Fruit fly (Drosophila melanogaster): ENCODE measurements around the gene qm.

Gene qm

dm6 chr3L:7360324-7360852, 12.3 kb downstream of the qm start, which contains the start of gene Sec63 (continued):
- TF ChIP-seq Hr39 (GFP tag; optimal IDR thresholded peaks at IDR 0.05) = peak; percentile 39
- TF ChIP-seq CG16779 (tag; optimal IDR thresholded peaks at IDR 0.05) = no peak
- TF ChIP-seq CG6792 (GFP tag; optimal IDR thresholded peaks at IDR 0.05) = peak; percentile 4
- no peak for TF ChIP-seq Ets21C (GFP tag; optimal IDR thresholded peaks at IDR 0.05)
- no peak for TF ChIP-seq fd85E (GFP tag; optimal IDR thresholded peaks at IDR 0.05)
- TF ChIP-seq CG34406 (GFP tag; optimal IDR thresholded peaks at IDR 0.05) = peak; percentile 38
- TF ChIP-seq Eip93F (GFP tag; optimal IDR thresholded peaks at IDR 0.05) = peak; percentile 55
- peak; percentile 17 for TF ChIP-seq CG6808 (GFP tag; optimal IDR thresholded peaks at IDR 0.05)

dm6 chr3L:7361095-7361522, 13.0 kb downstream of the qm start:
- TF ChIP-seq fkh (GFP tag; optimal IDR thresholded peaks at IDR 0.05) = no peak
- no peak for TF ChIP-seq dsx (GFP tag; optimal IDR thresholded peaks at IDR 0.05; ENCODE audit: poor library complexity, severe bottlenecking)
- TF ChIP-seq CG6276 (GFP tag; optimal IDR thresholded peaks at IDR 0.05) = peak; percentile 62
- TF ChIP-seq CG8119 (GFP tag; IDR thresholded peaks at IDR 0.05) = peak; percentile 64; the same call in 2 of the 3 replicates
- TF ChIP-seq CG34406 (GFP tag; optimal IDR thresholded peaks at IDR 0.05) = peak; percentile 5
- TF ChIP-seq Hr39 (GFP tag; optimal IDR thresholded peaks at IDR 0.05) = no peak
- no peak for TF ChIP-seq Ets21C (GFP tag; optimal IDR thresholded peaks at IDR 0.05)
- TF ChIP-seq CG31627 (GFP tag; optimal IDR thresholded peaks at IDR 0.05) = no peak
- TF ChIP-seq Eip78C (GFP tag) = peak; percentile 60
- TF ChIP-seq achi (GFP tag; optimal IDR thresholded peaks at IDR 0.05) = peak; percentile 5
- TF ChIP-seq CG9139 (GFP tag; optimal IDR thresholded peaks at IDR 0.05) = peak; percentile 51
- peak; percentile 53 for TF ChIP-seq CG7368 (GFP tag; optimal IDR thresholded peaks at IDR 0.05)
- no peak for TF ChIP-seq CG3919 (GFP tag; optimal IDR thresholded peaks at IDR 0.05)
- peak; percentile 20 for TF ChIP-seq CG8319 (GFP tag; optimal IDR thresholded peaks at IDR 0.05)
- no peak for TF ChIP-seq CG6792 (GFP tag; optimal IDR thresholded peaks at IDR 0.05)
- TF ChIP-seq net (GFP tag; optimal IDR thresholded peaks at IDR 0.05) = peak; percentile 35
- TF ChIP-seq topi (GFP tag; optimal IDR thresholded peaks at IDR 0.05) = peak; percentile 23
- no peak for TF ChIP-seq CG4318 (GFP tag; optimal IDR thresholded peaks at IDR 0.05)
- TF ChIP-seq vri (GFP tag; optimal IDR thresholded peaks at IDR 0.05) = no peak
- peak; percentile 21 for TF ChIP-seq CG10669 (GFP tag; optimal IDR thresholded peaks at IDR 0.05)
- peak; percentile 95 for TF ChIP-seq svp (GFP tag)
- TF ChIP-seq Blimp-1 (GFP tag; optimal IDR thresholded peaks at IDR 0.05) = no peak
- TF ChIP-seq salr (GFP tag; optimal IDR thresholded peaks at IDR 0.05) = no peak
- no peak for TF ChIP-seq fd85E (GFP tag; optimal IDR thresholded peaks at IDR 0.05)
- TF ChIP-seq CG6808 (GFP tag; optimal IDR thresholded peaks at IDR 0.05) = peak; percentile 82
- no peak for TF ChIP-seq Sox15 (GFP tag; optimal IDR thresholded peaks at IDR 0.05)
- no peak for TF ChIP-seq Hr38 (GFP tag; optimal IDR thresholded peaks at IDR 0.05)
- no peak for TF ChIP-seq esn (GFP tag; optimal IDR thresholded peaks at IDR 0.05)
- no peak for TF ChIP-seq CG3032 (tag; optimal IDR thresholded peaks at IDR 0.05)
- peak; percentile 68 for TF ChIP-seq CG15336 (GFP tag; IDR thresholded peaks at IDR 0.05)
- TF ChIP-seq ss (GFP tag; optimal IDR thresholded peaks at IDR 0.05) = peak; percentile 23 to 47
- no peak for TF ChIP-seq CG10631 (GFP tag; optimal IDR thresholded peaks at IDR 0.05)
- peak; percentile 50 for TF ChIP-seq Hr4 (GFP tag; optimal IDR thresholded peaks at IDR 0.05)
- TF ChIP-seq CG11762 (GFP tag; optimal IDR thresholded peaks at IDR 0.05; ENCODE audit: insufficient read depth) = no peak
- TF ChIP-seq Lpt (GFP tag; optimal IDR thresholded peaks at IDR 0.05) = peak; percentile 19
- TF ChIP-seq CG6163 (GFP tag; IDR thresholded peaks at IDR 0.05) = no peak; the same call in 1 of the 3 replicates
- peak; percentile 52 for TF ChIP-seq CG16779 (tag; optimal IDR thresholded peaks at IDR 0.05)
- no peak for TF ChIP-seq CG11902 (GFP tag; optimal IDR thresholded peaks at IDR 0.05)
- TF ChIP-seq spab (GFP tag; optimal IDR thresholded peaks at IDR 0.05) = peak; percentile 28
- peak; percentile 18 for TF ChIP-seq CG32006 (GFP tag; optimal IDR thresholded peaks at IDR 0.05)
- peak; percentile 39 for TF ChIP-seq CG6854 (GFP tag; optimal IDR thresholded peaks at IDR 0.05)
- peak; percentile 74; the same call in 2 of the 3 replicates for TF ChIP-seq eg (GFP tag; IDR thresholded peaks at IDR 0.05)
- peak; percentile 0 for TF ChIP-seq dac (GFP tag; optimal IDR thresholded peaks at IDR 0.05)
- no peak for TF ChIP-seq CG8632 (GFP tag; optimal IDR thresholded peaks at IDR 0.05)
- TF ChIP-seq lz (GFP tag; optimal IDR thresholded peaks at IDR 0.05) = no peak
- TF ChIP-seq Ets96B (tag; optimal IDR thresholded peaks at IDR 0.05) = no peak
